Worm (Caenorhabditis elegans) whole organism, midembryonic: ENCODE measurements around the gene F31B9.3.

ENCODE experiments used
- T22C8.4 ChIP-seq: fragments of 200-800 bp; sonication (Bioruptor generic); IDR thresholded peaks from 2 replicates; pipeline ENCODE4 v1.3.6; 2022; ENCODE audit warnings: missing genetic modification characterization, missing compliant biosample characterization
- tab-1 ChIP-seq: fragments of 200-800 bp; sonication (Bioruptor generic); IDR thresholded peaks from 2 replicates; pipeline ENCODE4 v1.3.6; 2022; ENCODE audit warnings: missing genetic modification characterization, missing compliant biosample characterization
- ztf-29 ChIP-seq: fragments of 200-800 bp; sonication (Bioruptor generic); IDR thresholded peaks from 2 replicates; pipeline ENCODE4 v1.3.6; 2022; ENCODE audit warnings: missing genetic modification reagents, missing genetic modification characterization, missing compliant biosample characterization

- TF ChIP-seq tab-1 (no peak), T22C8.4 (GFP tag; lab: Robert Waterston, UW) (no peak), ztf-29 (GFP tag; lab: Robert Waterston, UW) (no peak)
Measured at ce11 chrX:15915774-15916173, 7.8 kb upstream of the F31B9.3 start.
